Worm (Caenorhabditis elegans) whole organism, dauer: ENCODE results near the gene str-19.
"Not testable (repeated sequence)": the region's sequence is repeated elsewhere in the genome, so short reads cannot be mapped to it uniquely, and the experiment has no call there.

Experiments used
- unc-62 ChIP-seq: sonication (generic microtip); optimal IDR thresholded peaks from 2 replicates; lab custom pipeline; 2017; ENCODE audit warnings: missing biosample characterization, missing genetic modification reagents, missing genetic modification characterization

str-19 gene

ce11 chrV:15744366-15744765, at the start of gene str-19:
Gene str-19, minus strand, starts transcription at chrV:15744466.
- TF ChIP-seq unc-62 (GFP tag; lab: Kevin White, UChicago) = not testable (repeated sequence)

ce11 chrV:15793270-15793669, 49.0 kb upstream of the str-19 start, which contains the start of gene T26E4.7:
Gene T26E4.7, plus strand, starts transcription at chrV:15793570.
- TF ChIP-seq unc-62 (GFP tag; lab: Kevin White, UChicago) = no peak

ce11 chrV:15792409-15792808, 48.1 kb upstream of the str-19 start, which contains the start of gene T26E4.4:
Gene T26E4.4, minus strand, starts transcription at chrV:15792509.
- TF ChIP-seq unc-62 (GFP tag; lab: Kevin White, UChicago) = no peak

- no peak for TF ChIP-seq unc-62 (GFP tag; lab: Kevin White, UChicago)
Measured at ce11 chrV:15782494-15782893, 38.2 kb upstream of the str-19 start, which contains the start of gene T26E4.3. Gene T26E4.3, plus strand, starts transcription at chrV:15782794.

- no peak for TF ChIP-seq unc-62 (GFP tag; lab: Kevin White, UChicago)
Measured at ce11 chrV:15781086-15781485, 36.8 kb upstream of the str-19 start, which contains the start of gene T26E4.2. Gene T26E4.2, plus strand, starts transcription at chrV:15781386.

- no peak for TF ChIP-seq unc-62 (GFP tag; lab: Kevin White, UChicago)
Measured at ce11 chrV:15779128-15779729, 35.0 kb upstream of the str-19 start, which contains the start of the genes nhr-285 and irld-52. Gene nhr-285, minus strand, starts transcription at chrV:15779228. Gene irld-52, plus strand, starts transcription at chrV:15779679.

ce11 chrV:15776651-15777050, 32.4 kb upstream of the str-19 start, which contains the start of gene nhr-283:
Gene nhr-283, minus strand, starts transcription at chrV:15776751.
- no peak for TF ChIP-seq unc-62 (GFP tag; lab: Kevin White, UChicago)

- no peak for TF ChIP-seq unc-62 (GFP tag; lab: Kevin White, UChicago)
Measured at ce11 chrV:15773941-15774340, 29.7 kb upstream of the str-19 start.

- TF ChIP-seq unc-62 (GFP tag; lab: Kevin White, UChicago) = no peak
Measured at ce11 chrV:15773141-15773540, 28.9 kb upstream of the str-19 start, which contains the start of gene nhr-60. Gene nhr-60, minus strand, starts transcription at chrV:15773241.

ce11 chrV:15769072-15769471, 24.8 kb upstream of the str-19 start, which contains the start of gene F57A10.4:
Gene F57A10.4, plus strand, starts transcription at chrV:15769438.
- no peak for TF ChIP-seq unc-62 (GFP tag; lab: Kevin White, UChicago)

- TF ChIP-seq unc-62 (GFP tag; lab: Kevin White, UChicago) = no peak
Measured at ce11 chrV:15766122-15766594, 21.9 kb upstream of the str-19 start, which contains the start of the genes haf-3 and F57A10.2. Gene haf-3, minus strand, starts transcription at chrV:15766172. Gene F57A10.2, plus strand, starts transcription at chrV:15766575.

ce11 chrV:15758449-15758848, 14.2 kb upstream of the str-19 start, which contains the start of gene str-9:
Gene str-9, plus strand, starts transcription at chrV:15758749.
- TF ChIP-seq unc-62 (GFP tag; lab: Kevin White, UChicago) = no peak

ce11 chrV:15757645-15758044, 13.4 kb upstream of the str-19 start:
- no peak for TF ChIP-seq unc-62 (GFP tag; lab: Kevin White, UChicago)

- TF ChIP-seq unc-62 (GFP tag; lab: Kevin White, UChicago) = not testable (repeated sequence)
Measured at ce11 chrV:15754731-15755130, 10.5 kb upstream of the str-19 start, which contains the start of gene str-8. Gene str-8, plus strand, starts transcription at chrV:15755031.

- not testable (repeated sequence) for TF ChIP-seq unc-62 (GFP tag; lab: Kevin White, UChicago)
Measured at ce11 chrV:15752941-15753340, 8.7 kb upstream of the str-19 start, which contains the start of gene str-5. Gene str-5, plus strand, starts transcription at chrV:15753241.

- no peak for TF ChIP-seq unc-62 (GFP tag; lab: Kevin White, UChicago)
Measured at ce11 chrV:15752049-15752448, 7.8 kb upstream of the str-19 start, which contains the start of gene str-43. Gene str-43, minus strand, starts transcription at chrV:15752149.
